Worm (Caenorhabditis elegans): Measurements from ENCODE around the gene cope-1.

DNA sequence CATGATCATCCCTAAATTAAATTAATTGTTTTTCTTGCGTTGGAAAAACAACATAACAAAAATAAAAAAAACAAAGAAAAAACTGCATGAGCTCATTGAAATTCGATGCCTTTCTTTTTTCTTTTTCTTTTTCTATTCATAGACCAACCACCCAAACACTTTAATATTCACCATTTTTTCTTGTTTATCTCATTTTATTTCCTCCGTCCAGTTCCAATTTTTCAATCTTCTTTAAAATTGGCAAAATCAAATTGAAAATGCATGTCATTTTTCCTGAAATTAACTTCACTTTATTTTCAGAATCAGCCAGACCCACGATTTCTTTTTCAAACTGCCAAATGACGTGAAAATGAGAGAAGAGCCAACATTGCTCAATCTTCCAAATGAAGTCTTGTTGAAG is 40.2 kb upstream of the cope-1 start, which contains the start of gene T03F6.4:
- TF ChIP-seq odd-2 (tag; optimal IDR thresholded peaks at IDR 0.05), result no peak
- TF ChIP-seq fax-1 (tag; optimal IDR thresholded peaks at IDR 0.05), result no peak
- no peak for TF ChIP-seq rnt-1 (tag; optimal IDR thresholded peaks at IDR 0.05)

Measured in whole organism, late embryonic.